Worm (Caenorhabditis elegans) whole organism, L3 larva: ENCODE measurements around the gene K08D9.6.

Experiments
- R02D3.7 ChIP-seq: fragments of 150-350 bp; optimal IDR thresholded peaks from 2 replicates; lab custom pipeline; 2014; ENCODE audit warnings: missing biosample characterization, missing genetic modification characterization
- aly-2 ChIP-seq: fragments of 150-350 bp; optimal IDR thresholded peaks from 2 replicates; lab custom pipeline; 2014; ENCODE audit warnings: missing biosample characterization, missing genetic modification characterization
- ceh-28 ChIP-seq: fragments of 150-350 bp; optimal IDR thresholded peaks from 2 replicates; lab custom pipeline; 2014; ENCODE audit warnings: missing biosample characterization, missing genetic modification reagents, missing genetic modification characterization
- ceh-82 ChIP-seq: fragments of 150-350 bp; optimal IDR thresholded peaks from 2 replicates; lab custom pipeline; 2014; ENCODE audit warnings: missing biosample characterization, missing genetic modification characterization
- egl-27 ChIP-seq: sonication (generic microtip); optimal IDR thresholded peaks from 4 replicates; lab custom pipeline; 2017; ENCODE audit warnings: missing biosample characterization, missing genetic modification reagents, missing genetic modification characterization
- egl-5 ChIP-seq: fragments of 150-350 bp; optimal IDR thresholded peaks from 2 replicates; lab custom pipeline; 2017; ENCODE audit warnings: missing biosample characterization, missing genetic modification reagents, missing genetic modification characterization, inconsistent platforms
- elt-1 ChIP-seq: fragments of 150-350 bp; optimal IDR thresholded peaks from 2 replicates; lab custom pipeline; 2014; ENCODE audit warnings: missing biosample characterization, missing genetic modification characterization
- elt-3 ChIP-seq, 3 experiments: fragments of 150-350 bp in 1 of 3; sonication (generic microtip) in 2 of 3; optimal IDR thresholded peaks; 2 replicates in 2 of 3; 4 replicates in 1 of 3; lab custom pipeline; 2014 to 2017; ENCODE audit warnings: missing biosample characterization in 3 of 3, missing genetic modification characterization in 3 of 3
- eor-1 ChIP-seq, 2 experiments: fragments of 150-350 bp; optimal IDR thresholded peaks; 2 replicates each; lab custom pipeline; 2014 to 2018; ENCODE audit warnings: missing biosample characterization in 2 of 2, missing genetic modification characterization in 2 of 2
- fkh-10 ChIP-seq: sonication (generic microtip); optimal IDR thresholded peaks from 2 replicates; lab custom pipeline; 2017; ENCODE audit warnings: missing biosample characterization, missing genetic modification reagents, missing genetic modification characterization
- fkh-2 ChIP-seq: fragments of 150-350 bp; optimal IDR thresholded peaks from 2 replicates; lab custom pipeline; 2014; ENCODE audit warnings: missing biosample characterization, missing genetic modification reagents, missing genetic modification characterization
- hmg-11 ChIP-seq: sonication (generic microtip); optimal IDR thresholded peaks from 2 replicates; lab custom pipeline; 2016; ENCODE audit warnings: missing genetic modification characterization, missing compliant biosample characterization
- jun-1 ChIP-seq: fragments of 150-350 bp; optimal IDR thresholded peaks from 2 replicates; lab custom pipeline; 2014; ENCODE audit warnings: missing biosample characterization, missing genetic modification reagents, missing genetic modification characterization
- lin-15B ChIP-seq: fragments of 150-350 bp; optimal IDR thresholded peaks from 2 replicates; lab custom pipeline; 2014; ENCODE audit warnings: missing biosample characterization, missing genetic modification characterization
- lin-39 ChIP-seq: fragments of 150-350 bp; optimal IDR thresholded peaks from 2 replicates; lab custom pipeline; 2018; ENCODE audit warnings: missing biosample characterization, missing genetic modification reagents, missing genetic modification characterization
- lsy-12 ChIP-seq: sonication (generic microtip); optimal IDR thresholded peaks from 2 replicates; lab custom pipeline; 2016; ENCODE audit warnings: mild to moderate bottlenecking, missing genetic modification characterization, missing compliant biosample characterization
- mdl-1 ChIP-seq: fragments of 150-350 bp; optimal IDR thresholded peaks from 2 replicates; lab custom pipeline; 2014; ENCODE audit warnings: missing biosample characterization, missing genetic modification characterization
- mml-1 ChIP-seq: fragments of 150-350 bp; sonication (generic microtip); optimal IDR thresholded peaks from 3 replicates; lab custom pipeline; 2014; ENCODE audit warnings: missing biosample characterization, missing genetic modification characterization
- nfya-1 ChIP-seq: sonication (generic microtip); optimal IDR thresholded peaks from 2 replicates; lab custom pipeline; 2017; ENCODE audit warnings: missing genetic modification characterization, mild to moderate bottlenecking, missing compliant biosample characterization, antibody characterized with exemption, moderate library complexity; ENCODE audit not compliant: insufficient read depth
- nhr-11 ChIP-seq: fragments of 150-350 bp; optimal IDR thresholded peaks from 2 replicates; lab custom pipeline; 2014; ENCODE audit warnings: missing biosample characterization, missing genetic modification characterization
- nhr-23 ChIP-seq: fragments of 150-350 bp; optimal IDR thresholded peaks from 2 replicates; lab custom pipeline; 2014; ENCODE audit warnings: missing biosample characterization, missing genetic modification reagents, missing genetic modification characterization
- nhr-25 ChIP-seq: sonication (generic microtip); optimal IDR thresholded peaks from 2 replicates; lab custom pipeline; 2017; ENCODE audit warnings: missing biosample characterization, missing genetic modification characterization
- nhr-28 ChIP-seq: fragments of 150-350 bp; optimal IDR thresholded peaks from 2 replicates; lab custom pipeline; 2014; ENCODE audit warnings: missing biosample characterization, missing genetic modification characterization
- nhr-43 ChIP-seq: sonication (generic microtip); optimal IDR thresholded peaks from 2 replicates; lab custom pipeline; 2016; ENCODE audit warnings: mild to moderate bottlenecking, missing genetic modification characterization, missing compliant biosample characterization; ENCODE audit not compliant: poor library complexity, severe bottlenecking
- nhr-67 ChIP-seq: fragments of 150-350 bp; optimal IDR thresholded peaks from 2 replicates; lab custom pipeline; 2014; ENCODE audit warnings: missing biosample characterization, missing genetic modification characterization
- nhr-76 ChIP-seq: fragments of 150-350 bp; sonication (generic microtip); optimal IDR thresholded peaks from 5 replicates; lab custom pipeline; 2014; ENCODE audit warnings: missing biosample characterization, missing genetic modification characterization
- nhr-77 ChIP-seq: fragments of 150-350 bp; optimal IDR thresholded peaks from 2 replicates; lab custom pipeline; 2014; ENCODE audit warnings: missing biosample characterization, missing genetic modification characterization
- pha-4 ChIP-seq: fragments of 150-350 bp; optimal IDR thresholded peaks from 2 replicates; lab custom pipeline; 2014; ENCODE audit warnings: missing biosample characterization, missing genetic modification reagents, missing genetic modification characterization
- pqm-1 ChIP-seq: fragments of 150-350 bp; optimal IDR thresholded peaks from 2 replicates; lab custom pipeline; 2017; ENCODE audit warnings: missing biosample characterization, missing genetic modification characterization, inconsistent platforms
- sea-2 ChIP-seq: fragments of 150-350 bp; sonication (generic microtip); optimal IDR thresholded peaks from 4 replicates; lab custom pipeline; 2014; ENCODE audit warnings: missing biosample characterization, missing genetic modification reagents, missing genetic modification characterization
- snpc-4 ChIP-seq: fragments of 150-350 bp; optimal IDR thresholded peaks from 2 replicates; lab custom pipeline; 2014; ENCODE audit warnings: missing biosample characterization, missing genetic modification characterization
- tbx-2 ChIP-seq: sonication (generic microtip); optimal IDR thresholded peaks from 2 replicates; lab custom pipeline; 2016; ENCODE audit warnings: mild to moderate bottlenecking, missing genetic modification characterization, missing compliant biosample characterization
- unc-39 ChIP-seq: sonication (generic microtip); optimal IDR thresholded peaks from 4 replicates; lab custom pipeline; 2017; ENCODE audit warnings: missing biosample characterization, missing genetic modification characterization
- unc-62 ChIP-seq: fragments of 150-350 bp; sonication (generic microtip); optimal IDR thresholded peaks from 4 replicates; lab custom pipeline; 2014; ENCODE audit warnings: missing biosample characterization, missing genetic modification reagents, missing genetic modification characterization
- zag-1 ChIP-seq: fragments of 150-350 bp; optimal IDR thresholded peaks from 2 replicates; lab custom pipeline; 2014; ENCODE audit warnings: missing biosample characterization, missing genetic modification characterization
- ztf-11 ChIP-seq: fragments of 150-350 bp; optimal IDR thresholded peaks from 2 replicates; lab custom pipeline; 2014; ENCODE audit warnings: missing biosample characterization, missing genetic modification characterization

The K08D9.6 gene

ce11 chrV:3250153-3250552, 15.4 kb upstream of the K08D9.6 start, which contains the start of gene T28A11.13:
T28A11.13 (minus strand) TSS chrV:3250253.
- TF ChIP-seq egl-5 (tag; lab: Kevin White, UChicago) (no peak), tbx-2 (tag; lab: Kevin White, UChicago) (no peak), nhr-77 (no peak), nhr-67 (tag; lab: Kevin White, UChicago) (no peak), elt-3 (tag; optimal IDR thresholded peaks at IDR 0.05; lab: Kevin White, UChicago) (no peak), aly-2 (no peak), nhr-76 (no peak), lin-15B (tag; lab: Kevin White, UChicago) (no peak), lin-39 (tag; lab: Kevin White, UChicago) (no peak), fkh-10 (GFP tag; lab: Kevin White, UChicago) (no peak), snpc-4 (no peak), pha-4 (no peak), nfya-1 (tag; lab: Kevin White, UChicago) (no peak), fkh-2 (tag; lab: Kevin White, UChicago) (no peak), zag-1 (tag; lab: Kevin White, UChicago) (no peak), ceh-28 (no peak), nhr-28 (tag; lab: Kevin White, UChicago) (no peak), hmg-11 (tag; lab: Kevin White, UChicago) (no peak), mml-1 (tag; lab: Kevin White, UChicago) (no peak), mdl-1 (tag; lab: Kevin White, UChicago) (no peak)

- TF ChIP-seq mml-1 (tag; lab: Kevin White, UChicago) (no peak), elt-3 (tag; optimal IDR thresholded peaks at IDR 0.05; lab: Kevin White, UChicago) (no peak), fkh-2 (tag; lab: Kevin White, UChicago) (no peak), lin-15B (tag; lab: Kevin White, UChicago) (no peak), zag-1 (tag; lab: Kevin White, UChicago) (no peak), lsy-12 (tag; lab: Kevin White, UChicago) (no peak), unc-39 (tag; lab: Kevin White, UChicago) (no peak), unc-62 (GFP tag; lab: Kevin White, UChicago) (no peak), nhr-23 (tag; lab: Kevin White, UChicago) (no peak), pha-4 (no peak), egl-27 (no peak), pqm-1 (tag; lab: Kevin White, UChicago) (no peak), tbx-2 (tag; lab: Kevin White, UChicago) (no peak), eor-1 (tag; optimal IDR thresholded peaks at IDR 0.05; lab: Kevin White, UChicago) (no peak), elt-1 (tag; lab: Kevin White, UChicago) (no peak), nhr-25 (tag; lab: Kevin White, UChicago) (no peak), nhr-11 (tag; lab: Kevin White, UChicago) (no peak), ceh-82 (no peak)
Measured at ce11 chrV:3247515-3247914, 12.7 kb upstream of the K08D9.6 start, which contains the start of gene srj-8. srj-8 (plus strand) TSS chrV:3247815.

- TF ChIP-seq pqm-1 (tag; lab: Kevin White, UChicago), result no peak
- no peak for TF ChIP-seq nhr-28 (tag; lab: Kevin White, UChicago)
- TF ChIP-seq zag-1 (tag; lab: Kevin White, UChicago), result no peak
- no peak for TF ChIP-seq eor-1 (tag; optimal IDR thresholded peaks at IDR 0.05; lab: Kevin White, UChicago)
- no peak for TF ChIP-seq nfya-1 (tag; lab: Kevin White, UChicago)
Measured at ce11 chrV:3244703-3245102, 9.9 kb upstream of the K08D9.6 start, which contains the start of gene srj-7. srj-7 (plus strand) TSS chrV:3245003.

- TF ChIP-seq fkh-10 (GFP tag; lab: Kevin White, UChicago) (no peak), mdl-1 (tag; lab: Kevin White, UChicago) (no peak), unc-62 (GFP tag; lab: Kevin White, UChicago) (no peak), nhr-43 (tag; lab: Kevin White, UChicago) (no peak), nhr-76 (no peak), ceh-28 (no peak), eor-1 (tag; optimal IDR thresholded peaks at IDR 0.05; lab: Kevin White, UChicago) (no peak), R02D3.7 (tag; lab: Kevin White, UChicago) (no peak)
Measured at ce11 chrV:3242984-3243383, 8.2 kb upstream of the K08D9.6 start, which contains the start of gene gst-23. gst-23 (plus strand) TSS chrV:3243284.

- no peak for TF ChIP-seq R02D3.7 (tag; lab: Kevin White, UChicago)
- TF ChIP-seq jun-1, result no peak
- no peak for TF ChIP-seq eor-1 (tag; optimal IDR thresholded peaks at IDR 0.05; lab: Kevin White, UChicago)
- no peak for TF ChIP-seq lin-39 (tag; lab: Kevin White, UChicago)
- no peak for TF ChIP-seq sea-2 (GFP tag; lab: Kevin White, UChicago)
- no peak for TF ChIP-seq pqm-1 (tag; lab: Kevin White, UChicago)
- no peak for TF ChIP-seq ztf-11 (tag; lab: Kevin White, UChicago)
- TF ChIP-seq nhr-28 (tag; lab: Kevin White, UChicago), result no peak
- TF ChIP-seq, all 47 proteins: peak for 0
Measured at ce11 chrV:3241175-3241574, 6.4 kb upstream of the K08D9.6 start, which contains the start of gene srj-11. srj-11 (plus strand) TSS chrV:3241424.
